Worm (Caenorhabditis elegans) whole organism, young adult: ENCODE results near the gene Y53F4B.27.

Experiments
- B0019.2 ChIP-seq: fragments of 200-800 bp; sonication (Bioruptor generic); conservative IDR thresholded peaks from 2 replicates; pipeline ENCODE4 v1.3.6; 2022; ENCODE audit warnings: missing genetic modification reagents, missing genetic modification characterization, missing compliant biosample characterization
- D2030.7 ChIP-seq: fragments of 200-800 bp; sonication (Bioruptor generic); IDR thresholded peaks from 2 replicates; pipeline ENCODE4 v1.3.6; 2022; ENCODE audit warnings: missing genetic modification reagents, missing genetic modification characterization, missing compliant biosample characterization
- F10E7.11 ChIP-seq: sonication (generic microtip); optimal IDR thresholded peaks from 2 replicates; lab custom pipeline; 2017; ENCODE audit warnings: mild to moderate bottlenecking, missing genetic modification characterization, moderate library complexity, missing compliant biosample characterization
- F39B2.1 ChIP-seq: fragments of 200-800 bp; sonication (Bioruptor generic); IDR thresholded peaks from 2 replicates; pipeline ENCODE4 v1.3.6; 2022; ENCODE audit warnings: missing genetic modification reagents, missing genetic modification characterization, missing compliant biosample characterization
- F52B5.7 ChIP-seq: sonication (generic microtip); optimal IDR thresholded peaks from 2 replicates; lab custom pipeline; 2016; ENCODE audit warnings: mild to moderate bottlenecking, missing genetic modification characterization, missing compliant biosample characterization
- K11D2.4 ChIP-seq: fragments of 200-800 bp; sonication (Bioruptor generic); IDR thresholded peaks from 2 replicates; pipeline ENCODE4 v1.3.6; 2022; ENCODE audit warnings: missing genetic modification reagents, missing genetic modification characterization, missing compliant biosample characterization
- K12H6.12 ChIP-seq: fragments of 200-800 bp; sonication (Bioruptor generic); optimal IDR thresholded peaks from 2 replicates; lab custom pipeline; 2018; ENCODE audit warnings: mild to moderate bottlenecking, missing genetic modification characterization, missing compliant biosample characterization
- ZK185.1 ChIP-seq: sonication (generic microtip); optimal IDR thresholded peaks from 2 replicates; lab custom pipeline; 2016; ENCODE audit warnings: mild to moderate bottlenecking, missing genetic modification characterization, missing compliant biosample characterization; ENCODE audit not compliant: poor library complexity, severe bottlenecking
- akir-1 ChIP-seq: fragments of 200-800 bp; sonication (Bioruptor generic); optimal IDR thresholded peaks from 2 replicates; lab custom pipeline; 2018; ENCODE audit warnings: mild to moderate bottlenecking, missing genetic modification characterization, moderate library complexity, missing compliant biosample characterization
- ama-1 ChIP-seq, 3 experiments: fragments of 150-350 bp in 1 of 3; sonication (generic microtip) in 2 of 3; optimal IDR thresholded peaks; 2 replicates each; lab custom pipeline; 2014 to 2018; ENCODE audit warnings: missing biosample characterization in 2 of 3, missing genetic modification characterization in 2 of 3, missing genetic modification reagents in 2 of 3
- aptf-2 ChIP-seq: fragments of 200-800 bp; sonication (Bioruptor generic); conservative IDR thresholded peaks from 2 replicates; pipeline ENCODE4 v1.3.6; 2022; ENCODE audit warnings: missing genetic modification reagents, missing genetic modification characterization, missing compliant biosample characterization
- atf-7 ChIP-seq: sonication (generic microtip); optimal IDR thresholded peaks from 2 replicates; lab custom pipeline; 2017; ENCODE audit warnings: mild to moderate bottlenecking, missing genetic modification characterization, missing compliant biosample characterization
- bed-1 ChIP-seq: fragments of 200-800 bp; sonication (Bioruptor generic); IDR thresholded peaks from 2 replicates; pipeline ENCODE4 v1.3.6; 2022; ENCODE audit warnings: missing genetic modification reagents, missing genetic modification characterization, missing compliant biosample characterization
- bed-2 ChIP-seq: fragments of 200-800 bp; sonication (Bioruptor generic); IDR thresholded peaks from 2 replicates; pipeline ENCODE4 v1.3.6; 2022; ENCODE audit warnings: missing genetic modification reagents, missing genetic modification characterization, missing compliant biosample characterization
- ccch-3 ChIP-seq: fragments of 200-800 bp; sonication (Bioruptor generic); optimal IDR thresholded peaks from 2 replicates; lab custom pipeline; 2018; ENCODE audit warnings: mild to moderate bottlenecking, missing genetic modification characterization, missing compliant biosample characterization
- ceh-100 ChIP-seq: fragments of 200-800 bp; sonication (Bioruptor generic); IDR thresholded peaks from 2 replicates; pipeline ENCODE4 v1.3.6; 2022; ENCODE audit warnings: missing genetic modification reagents, missing genetic modification characterization, missing compliant biosample characterization
- ceh-79 ChIP-seq: sonication (generic microtip); optimal IDR thresholded peaks from 2 replicates; lab custom pipeline; 2017; ENCODE audit warnings: mild to moderate bottlenecking, missing genetic modification characterization, missing compliant biosample characterization
- dox-1 ChIP-seq: fragments of 200-800 bp; sonication (Bioruptor generic); IDR thresholded peaks from 2 replicates; pipeline ENCODE4 v1.3.6; 2022; ENCODE audit warnings: missing genetic modification reagents, missing genetic modification characterization, missing compliant biosample characterization
- dpl-1 ChIP-seq: fragments of 150-350 bp; optimal IDR thresholded peaks from 2 replicates; lab custom pipeline; 2014; ENCODE audit warnings: missing biosample characterization, missing genetic modification reagents, missing genetic modification characterization
- egl-44 ChIP-seq: fragments of 200-800 bp; sonication (Bioruptor generic); IDR thresholded peaks from 2 replicates; pipeline ENCODE4 v1.3.6; 2022; ENCODE audit warnings: missing genetic modification reagents, missing genetic modification characterization, missing compliant biosample characterization
- fkh-3 ChIP-seq: sonication (generic microtip); optimal IDR thresholded peaks from 2 replicates; lab custom pipeline; 2016; ENCODE audit warnings: mild to moderate bottlenecking, missing genetic modification characterization, missing compliant biosample characterization
- hlh-12 ChIP-seq: sonication (generic microtip); optimal IDR thresholded peaks from 2 replicates; lab custom pipeline; 2016; ENCODE audit warnings: missing genetic modification characterization, missing compliant biosample characterization
- let-607 ChIP-seq, 2 experiments: fragments of 200-800 bp in 1 of 2; sonication (Bioruptor generic) in 1 of 2; sonication (generic microtip) in 1 of 2; optimal IDR thresholded peaks; 2 replicates each; lab custom pipeline; 2016 to 2018; ENCODE audit warnings: mild to moderate bottlenecking in 2 of 2, missing compliant biosample characterization in 2 of 2, missing genetic modification characterization in 2 of 2, moderate library complexity in 2 of 2, missing genotype in 1 of 2
- lin-35 ChIP-seq, 3 experiments: fragments of 150-350 bp in 2 of 3; sonication (generic microtip) in 1 of 3; optimal IDR thresholded peaks; 2 replicates each; lab custom pipeline; 2014 to 2018; ENCODE audit warnings: missing biosample characterization in 3 of 3, missing genetic modification characterization in 3 of 3, missing genetic modification reagents in 3 of 3
- lsy-27 ChIP-seq: sonication (generic microtip); optimal IDR thresholded peaks from 2 replicates; lab custom pipeline; 2017; ENCODE audit warnings: missing genetic modification characterization, mild to moderate bottlenecking, missing compliant biosample characterization, antibody characterized with exemption, missing genotype, borderline replicate concordance; ENCODE audit not compliant: insufficient read depth
- madf-3 ChIP-seq: fragments of 200-800 bp; sonication (Bioruptor generic); IDR thresholded peaks from 2 replicates; pipeline ENCODE4 v1.3.6; 2022; ENCODE audit warnings: missing genetic modification reagents, missing genetic modification characterization, missing compliant biosample characterization
- mcd-1 ChIP-seq: fragments of 200-800 bp; sonication (Bioruptor generic); IDR thresholded peaks from 2 replicates; pipeline ENCODE4 v1.3.6; 2022; ENCODE audit warnings: missing genetic modification reagents, missing genetic modification characterization, missing compliant biosample characterization
- mel-28 ChIP-seq: sonication (generic microtip); optimal IDR thresholded peaks from 2 replicates; lab custom pipeline; 2016; ENCODE audit warnings: borderline replicate concordance, mild to moderate bottlenecking, missing genetic modification characterization, missing compliant biosample characterization
- mes-4 ChIP-seq: sonication (generic microtip); optimal IDR thresholded peaks from 2 replicates; lab custom pipeline; 2016; ENCODE audit warnings: missing genotype, missing genetic modification characterization, missing compliant biosample characterization
- nhr-90 ChIP-seq: sonication (generic microtip); optimal IDR thresholded peaks from 2 replicates; lab custom pipeline; 2016; ENCODE audit warnings: missing genotype, mild to moderate bottlenecking, missing genetic modification characterization, missing compliant biosample characterization
- pbrm-1 ChIP-seq: fragments of 200-800 bp; sonication (Bioruptor generic); IDR thresholded peaks from 2 replicates; pipeline ENCODE4 v1.3.6; 2022; ENCODE audit warnings: missing genetic modification reagents, missing genetic modification characterization, missing compliant biosample characterization
- repo-1 ChIP-seq: sonication (generic microtip); optimal IDR thresholded peaks from 2 replicates; lab custom pipeline; 2017; ENCODE audit warnings: mild to moderate bottlenecking, missing genetic modification characterization, missing compliant biosample characterization
- snpc-3.4 ChIP-seq: sonication (generic microtip); optimal IDR thresholded peaks from 2 replicates; lab custom pipeline; 2017; ENCODE audit warnings: missing genetic modification characterization, mild to moderate bottlenecking, missing compliant biosample characterization, antibody characterized with exemption, moderate library complexity, missing genotype, missing genetic modification reagents
- tbx-9 ChIP-seq: sonication (generic microtip); optimal IDR thresholded peaks from 2 replicates; lab custom pipeline; 2016; ENCODE audit warnings: borderline replicate concordance, missing genetic modification characterization, inconsistent platforms, missing compliant biosample characterization
- tlf-1 ChIP-seq: fragments of 200-800 bp; sonication (Bioruptor generic); optimal IDR thresholded peaks from 2 replicates; lab custom pipeline; 2018; ENCODE audit warnings: mild to moderate bottlenecking, missing genetic modification characterization, missing compliant biosample characterization
- ztf-22 ChIP-seq: fragments of 200-800 bp; sonication (Bioruptor generic); optimal IDR thresholded peaks from 2 replicates; lab custom pipeline; 2018; ENCODE audit warnings: mild to moderate bottlenecking, missing genetic modification characterization, moderate library complexity, missing compliant biosample characterization
- ztf-25 ChIP-seq: fragments of 200-800 bp; sonication (Bioruptor generic); IDR thresholded peaks from 2 replicates; pipeline ENCODE4 v1.3.6; 2022; ENCODE audit warnings: missing genetic modification reagents, missing genetic modification characterization, missing compliant biosample characterization
- ztf-26 ChIP-seq: sonication (generic microtip); optimal IDR thresholded peaks from 2 replicates; lab custom pipeline; 2017; ENCODE audit warnings: missing genetic modification characterization, missing compliant biosample characterization
- ztf-28 ChIP-seq: fragments of 200-800 bp; sonication (Bioruptor generic); IDR thresholded peaks from 2 replicates; pipeline ENCODE4 v1.3.6; 2022; ENCODE audit warnings: missing genetic modification reagents, missing genetic modification characterization, missing compliant biosample characterization

Y53F4B.27 gene

ce11 chrII:15130512-15130911 is 15.2 kb upstream of the Y53F4B.27 start, which contains the start of gene Y53F4B.62:
Gene Y53F4B.62 (minus strand): TSS chrII:15130612.
- no peak for TF ChIP-seq nhr-90 (tag; lab: Kevin White, UChicago)
- TF ChIP-seq ceh-79 (tag; lab: Kevin White, UChicago) = no peak
- TF ChIP-seq ama-1 (optimal IDR thresholded peaks at IDR 0.05; lab: Kevin White, UChicago) = no peak
- TF ChIP-seq ama-1 (GFP tag; optimal IDR thresholded peaks at IDR 0.05; lab: Kevin White, UChicago) = no peak
- no peak for TF ChIP-seq F52B5.7
- no peak for TF ChIP-seq mcd-1 (GFP tag; lab: Robert Waterston, UW)
- no peak for TF ChIP-seq ztf-28 (GFP tag; lab: Robert Waterston, UW)
- no peak for TF ChIP-seq mel-28 (tag; lab: Kevin White, UChicago)
- TF ChIP-seq tbx-9 (tag; lab: Kevin White, UChicago) = no peak
- no peak for TF ChIP-seq fkh-3 (tag; lab: Kevin White, UChicago)
- no peak for TF ChIP-seq snpc-3.4 (tag; lab: Kevin White, UChicago)
- no peak for TF ChIP-seq dox-1 (GFP tag; lab: Robert Waterston, UW)
- TF ChIP-seq madf-3 (GFP tag; lab: Robert Waterston, UW) = no peak

- no peak for TF ChIP-seq ccch-3 (GFP tag; lab: Kevin White, UChicago)
- TF ChIP-seq hlh-12 (tag; lab: Kevin White, UChicago) = no peak
- no peak for TF ChIP-seq repo-1
- TF ChIP-seq akir-1 (GFP tag; lab: Kevin White, UChicago) = no peak
- no peak for TF ChIP-seq F52B5.7
- TF ChIP-seq F10E7.11 = no peak
- TF ChIP-seq ztf-25 (GFP tag; lab: Robert Waterston, UW) = no peak
- TF ChIP-seq K12H6.12 = no peak
- no peak for TF ChIP-seq mes-4
- TF ChIP-seq bed-2 (GFP tag; lab: Robert Waterston, UW) = no peak
- TF ChIP-seq pbrm-1 = no peak
- TF ChIP-seq lsy-27 (tag; lab: Kevin White, UChicago) = no peak
- TF ChIP-seq let-607 (tag; optimal IDR thresholded peaks at IDR 0.05; lab: Kevin White, UChicago) = no peak
- TF ChIP-seq dpl-1 (GFP tag; lab: Kevin White, UChicago) = no peak
- TF ChIP-seq D2030.7 (GFP tag; lab: Robert Waterston, UW) = no peak
- no peak for TF ChIP-seq tlf-1 (GFP tag; lab: Kevin White, UChicago)
- no peak for TF ChIP-seq aptf-2 (GFP tag; lab: Robert Waterston, UW)
These were observed 11.4 kb upstream of the Y53F4B.27 start, which contains the start of gene Y53F4B.24 for ce11 chrII:15134332-15134731. Gene Y53F4B.24 (minus strand): TSS chrII:15134432.

- TF ChIP-seq ztf-28 (GFP tag; lab: Robert Waterston, UW) (no peak), bed-1 (GFP tag; lab: Robert Waterston, UW) (no peak), ztf-26 (tag; lab: Kevin White, UChicago) (no peak), K11D2.4 (no peak), ztf-22 (no peak), F39B2.1 (GFP tag; lab: Robert Waterston, UW) (no peak), ZK185.1 (tag; lab: Kevin White, UChicago) (no peak), egl-44 (GFP tag; lab: Robert Waterston, UW) (no peak), B0019.2 (GFP tag; lab: Robert Waterston, UW) (no peak), atf-7 (no peak), lin-35 (GFP tag; optimal IDR thresholded peaks at IDR 0.05; lab: Kevin White, UChicago) (no peak), ceh-100 (GFP tag; lab: Robert Waterston, UW) (no peak)
- TF ChIP-seq, all 124 proteins: peak for 0
These were observed 9.8 kb upstream of the Y53F4B.27 start, which contains the start of gene Y53F4B.25 for ce11 chrII:15135886-15136285. Gene Y53F4B.25 (plus strand): TSS chrII:15136186.
